Worm (Caenorhabditis elegans) whole organism, L1 larva: ENCODE measurements around the gene str-253.

Experiments
- ama-1 ChIP-seq: fragments of 150-350 bp; optimal IDR thresholded peaks from 2 replicates; lab custom pipeline; 2014
- ces-1 ChIP-seq: fragments of 150-350 bp; optimal IDR thresholded peaks from 2 replicates; lab custom pipeline; 2014; ENCODE audit warnings: missing biosample characterization, missing genetic modification reagents, missing genetic modification characterization
- lsy-2 ChIP-seq, 2 experiments: fragments of 150-350 bp; optimal IDR thresholded peaks; 2 replicates each; lab custom pipeline; 2014; ENCODE audit warnings: missing biosample characterization in 2 of 2, missing genetic modification characterization in 2 of 2
- nhr-237 ChIP-seq: fragments of 150-350 bp; optimal IDR thresholded peaks from 2 replicates; lab custom pipeline; 2014; ENCODE audit warnings: missing biosample characterization, missing genetic modification characterization
- tbx-2 ChIP-seq: sonication (generic microtip); optimal IDR thresholded peaks from 2 replicates; lab custom pipeline; 2016; ENCODE audit warnings: missing genetic modification characterization, missing compliant biosample characterization
- unc-30 ChIP-seq: sonication (generic microtip); optimal IDR thresholded peaks from 2 replicates; lab custom pipeline; 2017; ENCODE audit warnings: missing biosample characterization, missing genetic modification characterization

ce11 chrV:2221764-2222163, 32.6 kb downstream of the str-253 start, which contains the start of gene nhr-128:
- TF ChIP-seq lsy-2 (tag; optimal IDR thresholded peaks at IDR 0.05; lab: Kevin White, UChicago) (no peak), ces-1 (GFP tag; lab: Kevin White, UChicago) (no peak), tbx-2 (no peak), ama-1 (lab: Kevin White, UChicago) (no peak), nhr-237 (tag; lab: Kevin White, UChicago) (no peak), unc-30 (tag; lab: Kevin White, UChicago) (no peak)
